Worm (Caenorhabditis elegans) whole organism, L4/young adult: ENCODE measurements around the gene C46F9.6.
"Not testable (repeated sequence)": the region's sequence is repeated elsewhere in the genome, so short reads cannot be mapped to it uniquely, and the experiment has no call there.

Source experiments
- W03F9.2 ChIP-seq: fragments of 150-350 bp; optimal IDR thresholded peaks from 2 replicates; lab custom pipeline; 2014; ENCODE audit warnings: missing biosample characterization, missing genetic modification characterization
- dao-5 ChIP-seq: sonication (generic microtip); optimal IDR thresholded peaks from 2 replicates; lab custom pipeline; 2016; ENCODE audit warnings: missing genotype, missing genetic modification characterization, moderate library complexity, missing compliant biosample characterization
- him-1 ChIP-seq: sonication (generic microtip); optimal IDR thresholded peaks from 2 replicates; lab custom pipeline; 2016; ENCODE audit warnings: missing genotype, missing genetic modification reagents, missing genetic modification characterization, missing compliant biosample characterization

C46F9.6 gene

ce11 chrII:1921018-1921417 lies 23.0 kb downstream of the C46F9.6 start, which contains the start of gene bath-7:
bath-7 (minus strand) TSS chrII:1921118.
- no peak for TF ChIP-seq dao-5 (tag; lab: Kevin White, UChicago)

DNA sequence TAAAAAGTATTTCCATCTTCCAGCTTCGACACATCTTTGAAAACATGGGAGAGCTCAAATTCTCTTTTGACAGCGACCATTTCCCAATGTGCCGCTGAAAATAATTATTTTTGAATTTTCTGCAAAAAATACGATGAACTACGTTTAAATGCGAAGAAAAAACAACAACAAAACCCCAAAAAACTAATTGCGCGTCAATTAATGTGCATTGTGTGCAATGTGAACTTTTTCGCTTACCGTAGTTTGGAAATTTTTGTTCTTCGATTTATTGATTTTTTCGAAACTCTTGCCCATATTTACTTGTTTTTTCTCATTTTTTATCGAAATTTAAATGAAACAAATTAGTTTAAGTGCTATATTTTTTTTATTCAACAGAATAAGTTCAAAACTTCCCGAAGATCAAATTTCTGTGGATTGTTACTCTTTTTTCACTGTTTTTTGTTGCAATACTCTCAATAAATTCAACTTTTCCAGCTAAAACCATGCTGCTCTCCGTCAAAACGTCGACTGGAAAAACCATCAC lies 24.7 kb downstream of the C46F9.6 start, which contains the start of the genes bath-2 and F52C6.4:
Gene bath-2, minus strand, starts transcription at position 101 of the 523 bp plus-strand sequence.
Gene F52C6.4, plus strand, starts transcription at position 473 of the 523 bp plus-strand sequence.
- TF ChIP-seq dao-5 (tag; lab: Kevin White, UChicago) (no peak), him-1 (tag; lab: Kevin White, UChicago) (no peak), W03F9.2 (no peak)

DNA sequence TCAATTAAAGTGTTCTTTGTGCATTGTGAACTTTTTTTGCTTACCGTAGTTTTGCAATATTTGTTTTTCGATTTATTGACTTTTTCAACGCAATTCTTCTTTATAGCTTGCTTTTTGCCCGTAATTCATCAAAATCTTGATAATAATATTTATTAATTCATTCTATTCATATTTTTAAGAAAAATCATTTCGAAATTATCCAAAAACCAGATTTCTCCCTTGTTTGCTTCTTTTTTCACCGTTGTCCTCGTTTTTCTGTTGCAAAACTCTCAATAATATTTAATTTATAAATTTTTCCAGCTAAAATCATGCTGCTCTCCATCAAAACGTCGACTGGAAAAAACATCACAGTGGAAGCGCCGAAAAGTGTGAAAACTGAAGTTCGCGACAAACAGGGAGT lies 26.4 kb downstream of the C46F9.6 start, which contains the start of gene F52C6.3:
Gene F52C6.3, plus strand, starts transcription at position 301 of the 400 bp plus-strand sequence.
- TF ChIP-seq him-1 (tag; lab: Kevin White, UChicago) (no peak), W03F9.2 (no peak), dao-5 (tag; lab: Kevin White, UChicago) (no peak)

- TF ChIP-seq W03F9.2 (no peak), dao-5 (tag; lab: Kevin White, UChicago) (no peak), him-1 (tag; lab: Kevin White, UChicago) (no peak)
These were observed 28.1 kb downstream of the C46F9.6 start, which contains the start of gene F52C6.2 for ce11 chrII:1926162-1926561. F52C6.2 (plus strand) TSS chrII:1926462.

ce11 chrII:1928578-1928977 lies 30.5 kb downstream of the C46F9.6 start:
- TF ChIP-seq W03F9.2 (no peak), dao-5 (tag; lab: Kevin White, UChicago) (no peak), him-1 (tag; lab: Kevin White, UChicago) (no peak)

DNA sequence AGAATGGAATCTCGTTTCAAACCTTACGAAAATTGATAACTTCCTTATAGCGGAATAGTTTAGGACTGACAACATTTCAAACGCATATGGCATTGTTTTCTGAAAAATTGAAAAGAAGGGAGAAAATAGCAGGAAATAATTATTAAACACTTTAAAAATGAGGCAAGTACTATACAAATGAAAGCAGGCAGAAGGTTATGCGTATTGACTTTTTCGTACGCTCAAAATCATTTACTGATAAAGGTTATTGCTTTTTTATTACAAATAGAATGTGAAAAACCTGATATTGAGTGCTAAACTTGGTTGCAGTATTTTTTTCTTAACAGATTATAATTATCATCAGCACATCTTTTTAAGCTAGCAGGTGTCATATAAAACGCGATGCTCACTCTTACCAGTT lies 41.6 kb downstream of the C46F9.6 start, which contains the start of gene ZK250.13:
Gene ZK250.13, minus strand, starts transcription at position 101 of the 400 bp plus-strand sequence.
- TF ChIP-seq him-1 (tag; lab: Kevin White, UChicago), result no peak
- no peak for TF ChIP-seq W03F9.2
- TF ChIP-seq dao-5 (tag; lab: Kevin White, UChicago), result no peak

ce11 chrII:1945093-1945492 lies 47.1 kb downstream of the C46F9.6 start, which contains the start of gene ZK250.14:
ZK250.14 (minus strand) TSS chrII:1945193.
- TF ChIP-seq W03F9.2 (no peak), dao-5 (tag; lab: Kevin White, UChicago) (no peak), him-1 (tag; lab: Kevin White, UChicago) (no peak)

DNA sequence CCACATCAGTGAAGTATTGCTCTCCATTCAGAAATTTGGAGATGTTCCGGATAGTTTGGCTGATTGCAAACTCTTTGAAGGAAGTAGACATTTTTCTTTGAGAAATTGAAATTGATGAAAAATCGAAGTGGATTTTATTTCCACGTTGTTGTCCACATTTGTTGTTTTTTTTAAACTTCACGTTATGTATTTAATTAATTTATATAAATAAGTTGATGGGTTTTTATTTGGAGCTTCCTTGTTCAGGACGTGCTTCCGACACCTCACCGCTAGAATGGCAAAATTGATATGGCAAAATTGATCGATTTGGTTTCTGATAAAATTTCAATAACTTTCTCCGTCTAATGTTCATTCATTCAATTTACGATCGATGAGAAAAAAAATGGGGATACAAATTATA lies 48.4 kb downstream of the C46F9.6 start, which contains the start of gene math-48:
Gene math-48, minus strand, starts transcription at position 101 of the 400 bp plus-strand sequence.
- TF ChIP-seq him-1 (tag; lab: Kevin White, UChicago) (no peak), dao-5 (tag; lab: Kevin White, UChicago) (no peak), W03F9.2 (no peak)

- not testable (repeated sequence) for TF ChIP-seq him-1 (tag; lab: Kevin White, UChicago); dao-5 (tag; lab: Kevin White, UChicago); W03F9.2
These were observed 50.4 kb downstream of the C46F9.6 start, which contains the start of gene ZK250.2 for ce11 chrII:1948393-1948792. ZK250.2 (plus strand) TSS chrII:1948693.
